In the genomic region with DNA sequence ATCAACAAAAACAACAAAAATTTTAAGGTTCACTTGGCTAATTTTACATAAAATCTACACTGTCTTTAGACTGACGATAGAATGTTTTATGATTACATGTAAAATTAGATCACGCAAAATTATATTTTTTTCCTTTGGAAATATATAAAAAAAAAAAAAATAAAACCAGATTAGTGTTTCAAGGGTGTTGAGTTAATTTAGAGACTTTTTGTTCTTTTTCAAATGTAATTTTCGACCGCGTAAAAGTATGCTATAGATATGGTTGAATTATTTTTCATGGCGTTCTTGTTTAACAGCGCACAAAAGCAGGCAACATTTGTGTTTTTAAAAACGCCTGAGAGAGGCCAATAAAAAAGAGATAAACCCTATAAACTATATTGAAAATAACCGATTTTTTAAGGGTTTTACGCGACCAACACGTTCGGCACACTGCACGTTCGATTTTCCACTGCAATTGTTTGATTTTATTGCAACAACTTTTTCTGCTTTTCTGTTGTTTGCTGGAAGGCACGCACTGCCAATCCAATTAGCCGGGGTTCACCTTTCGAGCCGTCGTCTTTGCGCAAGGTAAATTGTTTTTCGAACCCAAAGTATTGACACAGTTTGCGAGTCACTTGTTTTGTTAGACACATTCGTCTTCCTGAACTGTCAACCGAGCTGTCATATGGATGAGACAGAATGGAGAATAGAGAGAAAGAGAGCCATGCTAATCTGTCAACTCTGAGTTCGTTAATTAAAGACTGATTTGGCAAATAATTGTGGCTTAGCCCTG, we compare ENCODE assay signal across 5 fruit fly cellular contexts.
TF ChIP-seq lines count a peak whose summit lies in the region.

No protein-coding gene starts in this region.

- peak; percentile 75 for TF ChIP-seq CTCF in whole organism, embryonic (GFP tag; optimal IDR thresholded peaks at IDR 0.05; lab: Kevin White, UChicago)

TF ChIP-seq in whole organism, adult, 20 proteins besides CTCF, POLR2A, EP300 and RAD21:
- TF ChIP-seq bab1 (GFP tag; optimal IDR thresholded peaks at IDR 0.05; lab: Kevin White, UChicago) (peak; percentile 46), CG12768 (GFP tag; optimal IDR thresholded peaks at IDR 0.05; lab: Kevin White, UChicago) (no peak), Clk (GFP tag; optimal IDR thresholded peaks at IDR 0.05; lab: Kevin White, UChicago) (no peak)
TF ChIP-seq in whole organism, adult: peak in this region for 1.

TF ChIP-seq in whole organism, embryonic, 481 proteins besides CTCF, POLR2A, EP300 and RAD21 (continues in another document):
- TF ChIP-seq CG6791 (GFP tag; IDR thresholded peaks at IDR 0.05; lab: Robert Waterston, UW; ENCODE audit: partially characterized antibody) (peak; percentile 67; the same call in 2 of the 3 replicates), CG2199 (GFP tag; IDR thresholded peaks at IDR 0.05; lab: Robert Waterston, UW) (0 out of 3 replicates have a peak, but pooled peaks have one; percentile 49), CG17829 (tag; optimal IDR thresholded peaks at IDR 0.05; lab: Kevin White, UChicago) (peak; percentile 21), tna (GFP tag; IDR thresholded peaks at IDR 0.05; lab: Robert Waterston, UW; ENCODE audit: partially characterized antibody) (no peak), cad (GFP tag; optimal IDR thresholded peaks at IDR 0.05; lab: Kevin White, UChicago) (peak; percentile 50), bbx (GFP tag; IDR thresholded peaks at IDR 0.05; lab: Robert Waterston, UW; ENCODE audit: partially characterized antibody) (no peak), fd96Cb (tag; optimal IDR thresholded peaks at IDR 0.05; lab: Kevin White, UChicago) (no peak), pnt (GFP tag; optimal IDR thresholded peaks at IDR 0.05; lab: Kevin White, UChicago) (no peak), CG12391 (tag; optimal IDR thresholded peaks at IDR 0.05; lab: Kevin White, UChicago) (peak; percentile 40), ro (GFP tag; IDR thresholded peaks at IDR 0.05; lab: Robert Waterston, UW) (no peak), CG12104 (GFP tag; optimal IDR thresholded peaks at IDR 0.05; lab: Kevin White, UChicago) (no peak), disco-r (GFP tag; optimal IDR thresholded peaks at IDR 0.05; lab: Kevin White, UChicago) (no peak), CG18619 (GFP tag; optimal IDR thresholded peaks at IDR 0.05; lab: Kevin White, UChicago) (no peak), nom (GFP tag; optimal IDR thresholded peaks at IDR 0.05; lab: Kevin White, UChicago) (peak; percentile 30), eve (GFP tag; optimal IDR thresholded peaks at IDR 0.05; lab: Kevin White, UChicago) (no peak), Vsx1 (GFP tag; optimal IDR thresholded peaks at IDR 0.05; lab: Kevin White, UChicago) (peak; percentile 1), CG17612 (GFP tag; IDR thresholded peaks at IDR 0.05; lab: Robert Waterston, UW) (no peak), CG2678 (tag; optimal IDR thresholded peaks at IDR 0.05; lab: Kevin White, UChicago) (no peak), CG34422 (GFP tag; IDR thresholded peaks at IDR 0.05; lab: Robert Waterston, UW) (no peak)

TF ChIP-seq in whole organism, prepupa, 60 proteins besides CTCF, POLR2A, EP300 and RAD21 (continues in another document):
- no peak for TF ChIP-seq CG6808 (GFP tag; optimal IDR thresholded peaks at IDR 0.05; lab: Kevin White, UChicago)
- TF ChIP-seq fd59A (GFP tag; optimal IDR thresholded peaks at IDR 0.05; lab: Kevin White, UChicago) = no peak
- TF ChIP-seq CG16779 (tag; optimal IDR thresholded peaks at IDR 0.05; lab: Kevin White, UChicago) = no peak
- no peak for TF ChIP-seq lz (GFP tag; optimal IDR thresholded peaks at IDR 0.05; lab: Kevin White, UChicago)
- TF ChIP-seq Blimp-1 (GFP tag; optimal IDR thresholded peaks at IDR 0.05; lab: Kevin White, UChicago) = no peak
- TF ChIP-seq fkh (GFP tag; optimal IDR thresholded peaks at IDR 0.05; lab: Kevin White, UChicago) = peak; percentile 57
- TF ChIP-seq CG6276 (GFP tag; optimal IDR thresholded peaks at IDR 0.05; lab: Kevin White, UChicago) = peak; percentile 34
- TF ChIP-seq CG8119 (GFP tag; IDR thresholded peaks at IDR 0.05; lab: Robert Waterston, UW) = no peak
- no peak; the same call in 2 of the 3 replicates for TF ChIP-seq CG6163 (GFP tag; IDR thresholded peaks at IDR 0.05; lab: Robert Waterston, UW)
- peak; percentile 42 for TF ChIP-seq svp (GFP tag; lab: Kevin White, UChicago)
- no peak for TF ChIP-seq CG34406 (GFP tag; optimal IDR thresholded peaks at IDR 0.05; lab: Kevin White, UChicago)
- TF ChIP-seq fd85E (GFP tag; optimal IDR thresholded peaks at IDR 0.05; lab: Kevin White, UChicago) = no peak
- peak; percentile 11 for TF ChIP-seq Ets96B (tag; optimal IDR thresholded peaks at IDR 0.05; lab: Kevin White, UChicago)
- TF ChIP-seq CG1621 (tag; optimal IDR thresholded peaks at IDR 0.05; lab: Kevin White, UChicago) = no peak
- no peak for TF ChIP-seq Smox (GFP tag; optimal IDR thresholded peaks at IDR 0.05; lab: Kevin White, UChicago)
- TF ChIP-seq CG8632 (GFP tag; optimal IDR thresholded peaks at IDR 0.05; lab: Kevin White, UChicago) = no peak
- TF ChIP-seq CG7368 (GFP tag; optimal IDR thresholded peaks at IDR 0.05; lab: Kevin White, UChicago) = no peak
- peak; percentile 69 for TF ChIP-seq Eip78C (GFP tag; lab: Kevin White, UChicago)
- no peak for TF ChIP-seq Sox102F (GFP tag; optimal IDR thresholded peaks at IDR 0.05; lab: Kevin White, UChicago)
- peak; percentile 49 for TF ChIP-seq dsx (GFP tag; optimal IDR thresholded peaks at IDR 0.05; lab: Kevin White, UChicago; ENCODE audit: poor library complexity, severe bottlenecking)
- peak; percentile 34 to 35 for TF ChIP-seq ss (GFP tag; optimal IDR thresholded peaks at IDR 0.05; lab: Kevin White, UChicago)

TF ChIP-seq in whole organism, pupa, 21 proteins besides CTCF, POLR2A, EP300 and RAD21:
- no peak for TF ChIP-seq Pif1A (GFP tag; optimal IDR thresholded peaks at IDR 0.05; lab: Kevin White, UChicago)
- peak; percentile 25 for TF ChIP-seq CG34367 (tag; optimal IDR thresholded peaks at IDR 0.05; lab: Kevin White, UChicago)
- no peak for TF ChIP-seq Ets98B (GFP tag; IDR thresholded peaks at IDR 0.05; lab: Robert Waterston, UW)
- no peak for TF ChIP-seq CG12605 (GFP tag; IDR thresholded peaks at IDR 0.05; lab: Robert Waterston, UW)
- no peak for TF ChIP-seq CG15710 (tag; optimal IDR thresholded peaks at IDR 0.05; lab: Kevin White, UChicago)
- no peak for TF ChIP-seq CG10348 (GFP tag; IDR thresholded peaks at IDR 0.05; lab: Robert Waterston, UW)
- TF ChIP-seq CG17806 (tag; optimal IDR thresholded peaks at IDR 0.05; lab: Kevin White, UChicago) = no peak
- TF ChIP-seq CG9948 (tag; optimal IDR thresholded peaks at IDR 0.05; lab: Kevin White, UChicago) = peak; percentile 6
- peak; percentile 87 for TF ChIP-seq D1 (tag; optimal IDR thresholded peaks at IDR 0.05; lab: Kevin White, UChicago)
- peak; percentile 40 for TF ChIP-seq CG14655 (GFP tag; optimal IDR thresholded peaks at IDR 0.05; lab: Kevin White, UChicago)
- peak; percentile 19 for TF ChIP-seq CG8159 (tag; optimal IDR thresholded peaks at IDR 0.05; lab: Kevin White, UChicago)
- no peak for TF ChIP-seq rn (GFP tag; IDR thresholded peaks at IDR 0.05; lab: Robert Waterston, UW)
- no peak for TF ChIP-seq Snoo (tag; optimal IDR thresholded peaks at IDR 0.05; lab: Kevin White, UChicago)
- TF ChIP-seq CG4496 (GFP tag; IDR thresholded peaks at IDR 0.05; lab: Robert Waterston, UW) = no peak
- no peak for TF ChIP-seq CG8301 (tag; optimal IDR thresholded peaks at IDR 0.05; lab: Kevin White, UChicago)
TF ChIP-seq in whole organism, pupa: peak in this region for 5.

TF ChIP-seq in whole organism, wandering third instar larva, 38 proteins besides CTCF, POLR2A, EP300 and RAD21:
- no peak for TF ChIP-seq lola (GFP tag; optimal IDR thresholded peaks at IDR 0.05; lab: Kevin White, UChicago)
- TF ChIP-seq Dif (GFP tag; optimal IDR thresholded peaks at IDR 0.05; lab: Kevin White, UChicago; ENCODE audit: partially characterized antibody) = peak; percentile 38
- peak; percentile 52 for TF ChIP-seq Hr78 (GFP tag; optimal IDR thresholded peaks at IDR 0.05; lab: Kevin White, UChicago)
- no peak for TF ChIP-seq usp (GFP tag; optimal IDR thresholded peaks at IDR 0.05; lab: Kevin White, UChicago)
- TF ChIP-seq Vsx2 (GFP tag; optimal IDR thresholded peaks at IDR 0.05; lab: Kevin White, UChicago; ENCODE audit: partially characterized antibody) = peak; percentile 81
- TF ChIP-seq Myc (optimal IDR thresholded peaks at IDR 0.05; lab: Kevin White, UChicago) = peak; percentile 95
- peak; percentile 26 for TF ChIP-seq brk (GFP tag; optimal IDR thresholded peaks at IDR 0.05; lab: Kevin White, UChicago)
- peak in 1 of 2 experiments; percentile 8 for TF ChIP-seq dl (GFP tag; optimal IDR thresholded peaks at IDR 0.05; lab: Kevin White, UChicago; ENCODE audit: insufficient read depth in 1 of 2, partially characterized antibody in 2 of 2)
- no peak for TF ChIP-seq Abd-B (GFP tag; optimal IDR thresholded peaks at IDR 0.05; lab: Kevin White, UChicago)
- peak; percentile 98 for TF ChIP-seq N (GFP tag; optimal IDR thresholded peaks at IDR 0.05; lab: Kevin White, UChicago)
- peak; percentile 10 for TF ChIP-seq Sp1 (GFP tag; optimal IDR thresholded peaks at IDR 0.05; lab: Kevin White, UChicago)
